Worm (Caenorhabditis elegans) whole organism, young adult: ENCODE measurements around the gene F20B10.3.

Experiments used
- D2030.7 ChIP-seq: fragments of 200-800 bp; sonication (Bioruptor generic); IDR thresholded peaks from 2 replicates; pipeline ENCODE4 v1.3.6; 2022; ENCODE audit warnings: missing genetic modification reagents, missing genetic modification characterization, missing compliant biosample characterization
- T07F8.4 ChIP-seq: sonication (generic microtip); optimal IDR thresholded peaks from 2 replicates; lab custom pipeline; 2016; ENCODE audit warnings: mild to moderate bottlenecking, missing genetic modification characterization, moderate library complexity, missing compliant biosample characterization
- aptf-3 ChIP-seq: fragments of 200-800 bp; sonication (Bioruptor generic); IDR thresholded peaks from 2 replicates; pipeline ENCODE4 v1.3.6; 2022; ENCODE audit warnings: missing genetic modification characterization, missing compliant biosample characterization
- ccch-3 ChIP-seq: fragments of 200-800 bp; sonication (Bioruptor generic); optimal IDR thresholded peaks from 2 replicates; lab custom pipeline; 2018; ENCODE audit warnings: mild to moderate bottlenecking, missing genetic modification characterization, missing compliant biosample characterization
- mel-28 ChIP-seq: sonication (generic microtip); optimal IDR thresholded peaks from 2 replicates; lab custom pipeline; 2016; ENCODE audit warnings: borderline replicate concordance, mild to moderate bottlenecking, missing genetic modification characterization, missing compliant biosample characterization
- rpc-1 ChIP-seq, 2 experiments: fragments of 150-350 bp in 1 of 2; sonication (generic microtip) in 1 of 2; optimal IDR thresholded peaks; 2 replicates each; lab custom pipeline; 2014 to 2018; ENCODE audit warnings: missing biosample characterization in 1 of 2, missing genetic modification characterization in 1 of 2, missing genetic modification reagents in 1 of 2, missing genotype in 1 of 2
- snpc-4 ChIP-seq, 5 experiments: fragments of 150-350 bp in 1 of 5; sonication (generic microtip) in 4 of 5; optimal IDR thresholded peaks; 2 replicates each; lab custom pipeline; 2014 to 2018; ENCODE audit warnings: missing genetic modification characterization in 5 of 5, missing biosample characterization in 3 of 5, antibody characterized with exemption in 2 of 5, mild to moderate bottlenecking in 2 of 5, missing compliant biosample characterization in 2 of 5, missing genotype in 2 of 5, moderate library complexity in 2 of 5, missing genetic modification reagents in 1 of 5
- ztf-18 ChIP-seq: sonication (generic microtip); optimal IDR thresholded peaks from 2 replicates; lab custom pipeline; 2016; ENCODE audit warnings: missing genotype, mild to moderate bottlenecking, missing genetic modification characterization, missing compliant biosample characterization
- ztf-22 ChIP-seq: fragments of 200-800 bp; sonication (Bioruptor generic); optimal IDR thresholded peaks from 2 replicates; lab custom pipeline; 2018; ENCODE audit warnings: mild to moderate bottlenecking, missing genetic modification characterization, moderate library complexity, missing compliant biosample characterization

- TF ChIP-seq T07F8.4 (tag; lab: Kevin White, UChicago) (no peak), aptf-3 (GFP tag; lab: Robert Waterston, UW) (no peak), ztf-18 (no peak), ccch-3 (GFP tag; lab: Kevin White, UChicago) (no peak), rpc-1 (optimal IDR thresholded peaks at IDR 0.05; lab: Kevin White, UChicago) (no peak), rpc-1 (tag; optimal IDR thresholded peaks at IDR 0.05; lab: Kevin White, UChicago) (no peak), D2030.7 (GFP tag; lab: Robert Waterston, UW) (no peak), mel-28 (tag; lab: Kevin White, UChicago) (no peak), ztf-22 (GFP tag; lab: Kevin White, UChicago) (no peak), snpc-4 (GFP tag; optimal IDR thresholded peaks at IDR 0.05; lab: Kevin White, UChicago) (no peak), snpc-4 (tag; optimal IDR thresholded peaks at IDR 0.05; lab: Kevin White, UChicago) (no peak)
Observed at ce11 chrIV:12150877-12151276, 17.2 kb upstream of the F20B10.3 start, which contains the start of gene B0001.2.
